Fruit fly (Drosophila melanogaster) whole organism, embryonic: ENCODE measurements around the gene Coq2.

Experiments used
- Ada2b ChIP-seq: fragments of 200-800 bp; sonication (Bioruptor generic); IDR thresholded peaks from 2 replicates; pipeline ENCODE4 v1.3.6; 2022; ENCODE audit warnings: missing biosample characterization, missing genetic modification characterization
- Antp ChIP-seq: fragments of 200-800 bp; sonication (Bioruptor generic); optimal IDR thresholded peaks from 3 replicates; lab custom pipeline; 2016; ENCODE audit warnings: missing biosample characterization, missing genetic modification characterization
- CG10209 ChIP-seq: fragments of 200-800 bp; sonication (Bioruptor generic); optimal IDR thresholded peaks from 3 replicates; lab custom pipeline; 2017; ENCODE audit warnings: missing biosample characterization, mild to moderate bottlenecking, missing genetic modification characterization, missing genetic modification reagents
- CG12236 ChIP-seq: fragments of 200-800 bp; sonication (Bioruptor generic); optimal IDR thresholded peaks from 2 replicates; lab custom pipeline; 2016; ENCODE audit warnings: missing biosample characterization, missing genetic modification characterization
- CG13287 ChIP-seq: fragments of 200-800 bp; sonication (Bioruptor generic); IDR thresholded peaks from 2 replicates; pipeline ENCODE4 v1.3.6; 2022; ENCODE audit warnings: missing biosample characterization, missing genetic modification characterization; ENCODE audit not compliant: partially characterized antibody
- CG14050 ChIP-seq: fragments of 200-800 bp; sonication (Bioruptor generic); IDR thresholded peaks from 3 replicates; pipeline ENCODE4 v1.3.6; 2022; ENCODE audit warnings: missing biosample characterization, missing genetic modification characterization
- CG15514 ChIP-seq: fragments of 200-800 bp; sonication (Bioruptor generic); optimal IDR thresholded peaks from 3 replicates; lab custom pipeline; 2017; ENCODE audit warnings: missing biosample characterization, missing genetic modification characterization, mild to moderate bottlenecking, moderate library complexity, missing genetic modification reagents
- CG17385 ChIP-seq: fragments of 200-800 bp; sonication (Bioruptor generic); optimal IDR thresholded peaks from 3 replicates; lab custom pipeline; 2018; ENCODE audit warnings: missing biosample characterization, mild to moderate bottlenecking, missing genetic modification characterization
- CG18764 ChIP-seq: fragments of 200-800 bp; sonication (Bioruptor generic); optimal IDR thresholded peaks from 3 replicates; lab custom pipeline; 2016; ENCODE audit warnings: missing biosample characterization, missing genetic modification characterization
- CG30403 ChIP-seq: fragments of 200-800 bp; sonication (Bioruptor generic); optimal IDR thresholded peaks from 3 replicates; lab custom pipeline; 2016; ENCODE audit warnings: missing biosample characterization, missing genetic modification characterization
- CG31441 ChIP-seq: fragments of 200-800 bp; sonication (Bioruptor generic); IDR thresholded peaks from 2 replicates; pipeline ENCODE4 v1.3.6; 2022; ENCODE audit warnings: missing biosample characterization, missing genetic modification characterization
- CG4282 ChIP-seq: fragments of 200-800 bp; sonication (Bioruptor generic); optimal IDR thresholded peaks from 2 replicates; lab custom pipeline; 2016; ENCODE audit warnings: missing biosample characterization, missing genetic modification characterization
- CG4707 ChIP-seq: fragments of 200-800 bp; sonication (Bioruptor generic); optimal IDR thresholded peaks from 2 replicates; lab custom pipeline; 2018; ENCODE audit warnings: missing biosample characterization, mild to moderate bottlenecking, missing genetic modification characterization, moderate library complexity
- CG8478 ChIP-seq: fragments of >200 bp; optimal IDR thresholded peaks from 2 replicates; lab custom pipeline; 2018
- CG8765 ChIP-seq: fragments of 200-800 bp; sonication (Bioruptor generic); IDR thresholded peaks from 2 replicates; pipeline ENCODE4 v1.3.6; 2022; ENCODE audit warnings: missing biosample characterization, missing genetic modification characterization
- CHES-1-like ChIP-seq: fragments of 200-800 bp; sonication (Bioruptor generic); optimal IDR thresholded peaks from 2 replicates; lab custom pipeline; 2016; ENCODE audit warnings: missing biosample characterization, missing genetic modification characterization
- Dip2 ChIP-seq: fragments of 200-800 bp; sonication (Bioruptor generic); IDR thresholded peaks from 2 replicates; pipeline ENCODE4 v1.3.6; 2022; ENCODE audit warnings: missing biosample characterization, missing genetic modification characterization
- Gug ChIP-seq: fragments of 200-800 bp; sonication (Bioruptor generic); IDR thresholded peaks from 4 replicates; pipeline ENCODE4 v1.3.6; 2022; ENCODE audit warnings: missing biosample characterization, missing genetic modification characterization
- H2.0 ChIP-seq: fragments of 200-800 bp; sonication (Bioruptor generic); IDR thresholded peaks from 2 replicates; pipeline ENCODE4 v1.3.6; 2022; ENCODE audit warnings: missing biosample characterization, missing genetic modification characterization
- HHEX ChIP-seq: fragments of 200-800 bp; sonication (Bioruptor generic); optimal IDR thresholded peaks from 3 replicates; lab custom pipeline; 2017; ENCODE audit warnings: missing biosample characterization, mild to moderate bottlenecking, missing genetic modification characterization, missing genetic modification reagents
- HLH4C ChIP-seq: fragments of 200-800 bp; sonication (Bioruptor generic); IDR thresholded peaks from 3 replicates; pipeline ENCODE4 v1.3.6; 2022; ENCODE audit warnings: missing biosample characterization, missing genetic modification characterization; ENCODE audit not compliant: partially characterized antibody
- HLH54F ChIP-seq: fragments of 200-800 bp; sonication (Bioruptor generic); optimal IDR thresholded peaks from 3 replicates; lab custom pipeline; 2016; ENCODE audit warnings: missing biosample characterization, missing genetic modification characterization
- HLHmδ ChIP-seq: fragments of 200-800 bp; sonication (Bioruptor generic); optimal IDR thresholded peaks from 2 replicates; lab custom pipeline; 2018; ENCODE audit warnings: missing biosample characterization, mild to moderate bottlenecking, missing genetic modification characterization, moderate library complexity
- Lim3 ChIP-seq: fragments of 200-800 bp; sonication (Bioruptor generic); IDR thresholded peaks from 2 replicates; pipeline ENCODE4 v1.3.6; 2022; ENCODE audit warnings: missing biosample characterization, missing genetic modification characterization
- Med ChIP-seq: fragments of 200-800 bp; sonication (Bioruptor generic); peaks from one replicate; lab custom pipeline; 2016; ENCODE audit warnings: missing biosample characterization, missing genetic modification characterization, mild to moderate bottlenecking, inconsistent platforms, moderate library complexity
- Myb ChIP-seq: fragments of 200-800 bp; sonication (Bioruptor generic); optimal IDR thresholded peaks from 2 replicates; lab custom pipeline; 2016; ENCODE audit warnings: missing biosample characterization, missing genetic modification characterization
- NfI ChIP-seq: fragments of 200-800 bp; sonication (Bioruptor generic); optimal IDR thresholded peaks from 3 replicates; lab custom pipeline; 2018; ENCODE audit warnings: missing biosample characterization, mild to moderate bottlenecking, missing genetic modification characterization, moderate library complexity
- Sin3A ChIP-seq: fragments of >200 bp; optimal IDR thresholded peaks from 2 replicates; lab custom pipeline; 2018
- Xbp1 ChIP-seq: fragments of 200-800 bp; sonication (Bioruptor generic); optimal IDR thresholded peaks from 3 replicates; lab custom pipeline; 2016; ENCODE audit warnings: missing biosample characterization, mild to moderate bottlenecking, missing genetic modification characterization
- Xrp1 ChIP-seq: fragments of 200-800 bp; sonication (Bioruptor generic); IDR thresholded peaks from 2 replicates; pipeline ENCODE4 v1.3.6; 2022; ENCODE audit warnings: missing biosample characterization, missing genetic modification characterization
- al ChIP-seq: fragments of 200-800 bp; sonication (Bioruptor generic); IDR thresholded peaks from 2 replicates; pipeline ENCODE4 v1.3.6; 2022; ENCODE audit warnings: missing biosample characterization, missing genetic modification characterization
- ato ChIP-seq: fragments of 200-800 bp; sonication (Bioruptor generic); IDR thresholded peaks from 2 replicates; pipeline ENCODE4 v1.3.6; 2022; ENCODE audit warnings: missing biosample characterization, missing genetic modification characterization; ENCODE audit not compliant: partially characterized antibody
- cas ChIP-seq: fragments of 200-800 bp; sonication (Bioruptor generic); IDR thresholded peaks from 2 replicates; pipeline ENCODE4 v1.3.6; 2022; ENCODE audit warnings: missing biosample characterization, missing genetic modification characterization
- disco-r ChIP-seq: fragments of 200-800 bp; sonication (Bioruptor generic); optimal IDR thresholded peaks from 2 replicates; lab custom pipeline; 2016; ENCODE audit warnings: missing biosample characterization, missing genetic modification characterization
- grau ChIP-seq: fragments of 200-800 bp; optimal IDR thresholded peaks from 3 replicates; lab custom pipeline; 2019; ENCODE audit warnings: missing biosample characterization, mild to moderate bottlenecking, missing genetic modification characterization, moderate library complexity
- gro ChIP-seq: fragments of 200-800 bp; sonication (Bioruptor generic); optimal IDR thresholded peaks from 2 replicates; lab custom pipeline; 2016; ENCODE audit warnings: missing biosample characterization, missing genetic modification characterization
- gsb-n ChIP-seq: fragments of 200-800 bp; sonication (Bioruptor generic); optimal IDR thresholded peaks from 3 replicates; lab custom pipeline; 2018; ENCODE audit warnings: missing biosample characterization, mild to moderate bottlenecking, missing genetic modification characterization
- hbn ChIP-seq: fragments of 200-800 bp; sonication (Bioruptor generic); IDR thresholded peaks from 2 replicates; pipeline ENCODE4 v1.3.6; 2022; ENCODE audit warnings: missing biosample characterization, missing genetic modification characterization; ENCODE audit not compliant: partially characterized antibody
- hkb ChIP-seq, 2 experiments: fragments of 200-800 bp in 1 of 2; fragments of >200 bp in 1 of 2; sonication (Bioruptor generic) in 1 of 2; IDR thresholded peaks in 1 of 2; optimal IDR thresholded peaks in 1 of 2; 2 replicates each; pipeline versions ENCODE4 v1.3.6 to Lab custom; 2017 to 2022; ENCODE audit warnings: missing biosample characterization in 1 of 2, missing genetic modification characterization in 1 of 2
- kah ChIP-seq: fragments of 200-800 bp; sonication (Bioruptor generic); optimal IDR thresholded peaks from 2 replicates; lab custom pipeline; 2018; ENCODE audit warnings: missing biosample characterization, mild to moderate bottlenecking, missing genetic modification characterization
- kay ChIP-seq: fragments of 200-800 bp; sonication (Bioruptor generic); optimal IDR thresholded peaks from 2 replicates; lab custom pipeline; 2016; ENCODE audit warnings: missing biosample characterization, missing genetic modification characterization
- ken ChIP-seq: fragments of 200-800 bp; sonication (Bioruptor generic); IDR thresholded peaks from 3 replicates; pipeline ENCODE4 v1.3.6; 2022; ENCODE audit warnings: missing biosample characterization, missing genetic modification characterization
- lab ChIP-seq: fragments of 200-800 bp; sonication (Bioruptor generic); optimal IDR thresholded peaks from 3 replicates; lab custom pipeline; 2017; ENCODE audit warnings: missing biosample characterization, missing genetic modification characterization, mild to moderate bottlenecking, moderate library complexity, missing genetic modification reagents
- lbe ChIP-seq: fragments of 200-800 bp; sonication (Bioruptor generic); optimal IDR thresholded peaks from 2 replicates; lab custom pipeline; 2016; ENCODE audit warnings: missing biosample characterization, mild to moderate bottlenecking, missing genetic modification characterization
- lilli ChIP-seq: fragments of 200-800 bp; sonication (Bioruptor generic); optimal IDR thresholded peaks from 3 replicates; lab custom pipeline; 2016; ENCODE audit warnings: missing biosample characterization, missing genetic modification characterization
- pros ChIP-seq: fragments of 200-800 bp; sonication (Bioruptor generic); optimal IDR thresholded peaks from 3 replicates; lab custom pipeline; 2019; ENCODE audit warnings: missing biosample characterization, mild to moderate bottlenecking, missing genetic modification characterization, moderate library complexity
- run ChIP-seq: fragments of 200-800 bp; sonication (Bioruptor generic); optimal IDR thresholded peaks from 3 replicates; lab custom pipeline; 2018; ENCODE audit warnings: missing biosample characterization, mild to moderate bottlenecking, missing genetic modification characterization
- slbo ChIP-seq: fragments of 200-800 bp; sonication (Bioruptor generic); IDR thresholded peaks from 2 replicates; pipeline ENCODE4 v1.3.6; 2022; ENCODE audit warnings: missing biosample characterization, missing genetic modification characterization
- sqz ChIP-seq: fragments of 200-800 bp; sonication (Bioruptor generic); optimal IDR thresholded peaks from 3 replicates; lab custom pipeline; 2018; ENCODE audit warnings: missing biosample characterization, mild to moderate bottlenecking, missing genetic modification characterization
- stwl ChIP-seq: fragments of 200-800 bp; sonication (Bioruptor generic); optimal IDR thresholded peaks from 3 replicates; lab custom pipeline; 2018; ENCODE audit warnings: missing biosample characterization, mild to moderate bottlenecking, missing genetic modification characterization, moderate library complexity
- wdn ChIP-seq: fragments of 200-800 bp; sonication (Bioruptor generic); IDR thresholded peaks from 2 replicates; pipeline ENCODE4 v1.3.6; 2022; ENCODE audit warnings: missing biosample characterization, missing genetic modification characterization
- wek ChIP-seq: fragments of 200-800 bp; sonication (Bioruptor generic); optimal IDR thresholded peaks from 3 replicates; lab custom pipeline; 2018; ENCODE audit warnings: missing biosample characterization, mild to moderate bottlenecking, missing genetic modification characterization, moderate library complexity

The Coq2 gene

dm6 chr3R:8313038-8313437, 3.3 kb downstream of the Coq2 start, which contains the start of gene CG7483 (continued):
- TF ChIP-seq lab (GFP tag; lab: Kevin White, UChicago): no peak
- TF ChIP-seq HLH54F (GFP tag; lab: Kevin White, UChicago): no peak
- TF ChIP-seq HLH4C (GFP tag; lab: Robert Waterston, UW): peak; percentile 82
- TF ChIP-seq lilli (GFP tag; lab: Kevin White, UChicago): no peak
- TF ChIP-seq ken (GFP tag; lab: Robert Waterston, UW): no peak
- TF ChIP-seq H2.0 (GFP tag; lab: Robert Waterston, UW): no peak
- no peak for TF ChIP-seq Ada2b (GFP tag; lab: Robert Waterston, UW)
- TF ChIP-seq pros (GFP tag; lab: Kevin White, UChicago): no peak
- no peak for TF ChIP-seq Antp (GFP tag; lab: Kevin White, UChicago)
- peak; percentile 0 for TF ChIP-seq grau (tag; lab: Kevin White, UChicago)
- TF ChIP-seq CG4707 (GFP tag; lab: Kevin White, UChicago): no peak
- no peak for TF ChIP-seq HLHmδ (GFP tag; lab: Kevin White, UChicago)
- peak; percentile 87 for TF ChIP-seq hbn (GFP tag; lab: Robert Waterston, UW)
- TF ChIP-seq Med (GFP tag; lab: Kevin White, UChicago): peak; percentile 64
- no peak for TF ChIP-seq CG10209
- no peak for TF ChIP-seq CG8765 (GFP tag; lab: Robert Waterston, UW)
- TF ChIP-seq Sin3A (lab: Kevin White, UChicago): peak; percentile 34
- no peak for TF ChIP-seq wek (GFP tag; lab: Kevin White, UChicago)
- no peak for TF ChIP-seq Lim3
- TF ChIP-seq CG15514 (GFP tag; lab: Kevin White, UChicago): peak; percentile 39
- TF ChIP-seq wdn (GFP tag; lab: Robert Waterston, UW): no peak
- no peak for TF ChIP-seq CG8478 (lab: Kevin White, UChicago)
- peak; percentile 4 for TF ChIP-seq Myb (GFP tag; lab: Kevin White, UChicago)
- TF ChIP-seq run: no peak
- TF ChIP-seq al (GFP tag; lab: Robert Waterston, UW): no peak
- no peak for TF ChIP-seq HHEX (GFP tag; lab: Kevin White, UChicago)
- no peak for TF ChIP-seq gro (GFP tag; lab: Kevin White, UChicago)
- no peak for TF ChIP-seq CG30403 (GFP tag; lab: Kevin White, UChicago)
- no peak for TF ChIP-seq disco-r (GFP tag; lab: Kevin White, UChicago)
- 0 out of 2 replicates have a peak, but pooled peaks have one; percentile 18 for TF ChIP-seq CG31441 (GFP tag; lab: Robert Waterston, UW)
- TF ChIP-seq CG14050 (GFP tag; lab: Robert Waterston, UW): no peak
- TF ChIP-seq slbo (GFP tag; lab: Robert Waterston, UW): no peak
- TF ChIP-seq lbe (GFP tag; lab: Kevin White, UChicago): peak; percentile 34
- no peak for TF ChIP-seq Gug (GFP tag; lab: Robert Waterston, UW)
- no peak for TF ChIP-seq gsb-n (tag; lab: Kevin White, UChicago)
- TF ChIP-seq CG17385 (GFP tag; lab: Kevin White, UChicago): no peak
- TF ChIP-seq ato: peak; percentile 90
- TF ChIP-seq cas (GFP tag; lab: Robert Waterston, UW): no peak
- no peak for TF ChIP-seq CG12236 (GFP tag; lab: Kevin White, UChicago)
- TF ChIP-seq Xrp1 (GFP tag; lab: Robert Waterston, UW): no peak
- no peak for TF ChIP-seq CG18764 (GFP tag; lab: Kevin White, UChicago)
- TF ChIP-seq kah (GFP tag; lab: Kevin White, UChicago): no peak
- TF ChIP-seq hkb (optimal IDR thresholded peaks at IDR 0.05; lab: Kevin White, UChicago): no peak
- TF ChIP-seq hkb (GFP tag; IDR thresholded peaks at IDR 0.05; lab: Robert Waterston, UW): no peak
- TF ChIP-seq sqz (GFP tag; lab: Kevin White, UChicago): peak; percentile 81
- no peak for TF ChIP-seq Dip2
- no peak for TF ChIP-seq CG4282 (GFP tag; lab: Kevin White, UChicago)
- TF ChIP-seq CHES-1-like (GFP tag; lab: Kevin White, UChicago): no peak
- no peak for TF ChIP-seq NfI (GFP tag; lab: Kevin White, UChicago)
- no peak for TF ChIP-seq kay
- TF ChIP-seq CG13287 (GFP tag; lab: Robert Waterston, UW): peak; percentile 95
- TF ChIP-seq Xbp1 (GFP tag; lab: Kevin White, UChicago): no peak
- TF ChIP-seq stwl (tag; lab: Kevin White, UChicago): peak; percentile 30
